Fruit fly (Drosophila melanogaster) whole organism, embryonic: ENCODE measurements around the gene fzy.

Experiments used
- ATbp ChIP-seq: fragments of 200-800 bp; sonication (Bioruptor generic); optimal IDR thresholded peaks from 2 replicates; lab custom pipeline; 2017; ENCODE audit warnings: missing biosample characterization, mild to moderate bottlenecking, missing genetic modification characterization, missing genetic modification reagents
- Ada2b ChIP-seq: fragments of 200-800 bp; sonication (Bioruptor generic); IDR thresholded peaks from 2 replicates; pipeline ENCODE4 v1.3.6; 2022; ENCODE audit warnings: missing biosample characterization, missing genetic modification characterization
- Bgb ChIP-seq: fragments of 200-800 bp; sonication (Bioruptor generic); IDR thresholded peaks from 2 replicates; pipeline ENCODE4 v1.3.6; 2022; ENCODE audit warnings: missing biosample characterization, missing genetic modification characterization; ENCODE audit not compliant: partially characterized antibody
- CG10321 ChIP-seq: fragments of 200-800 bp; sonication (Bioruptor generic); IDR thresholded peaks from 2 replicates; pipeline ENCODE4 v1.3.6; 2022; ENCODE audit warnings: missing biosample characterization, missing genetic modification characterization
- CG10543 ChIP-seq: fragments of 200-800 bp; sonication (Bioruptor generic); optimal IDR thresholded peaks from 3 replicates; lab custom pipeline; 2017; ENCODE audit warnings: missing biosample characterization, mild to moderate bottlenecking, missing genetic modification characterization, moderate library complexity
- CG11504 ChIP-seq: fragments of 200-800 bp; sonication (Bioruptor generic); optimal IDR thresholded peaks from 3 replicates; lab custom pipeline; 2019; ENCODE audit warnings: missing biosample characterization, mild to moderate bottlenecking, missing genetic modification characterization, moderate library complexity
- CG18262 ChIP-seq: fragments of 200-800 bp; optimal IDR thresholded peaks from 3 replicates; lab custom pipeline; 2019; ENCODE audit warnings: missing biosample characterization, mild to moderate bottlenecking, missing genetic modification characterization, moderate library complexity
- CG4328 ChIP-seq: fragments of 200-800 bp; sonication (Bioruptor generic); optimal IDR thresholded peaks from 3 replicates; lab custom pipeline; 2017; ENCODE audit warnings: missing biosample characterization, missing genetic modification reagents, missing genetic modification characterization
- CG4404 ChIP-seq: fragments of 200-800 bp; sonication (Bioruptor generic); IDR thresholded peaks from 2 replicates; pipeline ENCODE4 v1.3.6; 2022; ENCODE audit warnings: missing biosample characterization, missing genetic modification characterization
- CG6765 ChIP-seq: fragments of 200-800 bp; sonication (Bioruptor generic); optimal IDR thresholded peaks from 3 replicates; lab custom pipeline; 2017; ENCODE audit warnings: missing biosample characterization, mild to moderate bottlenecking, missing genetic modification characterization
- CG7745 ChIP-seq: fragments of 200-800 bp; sonication (Bioruptor generic); optimal IDR thresholded peaks from 2 replicates; lab custom pipeline; 2018; ENCODE audit warnings: missing biosample characterization, mild to moderate bottlenecking, missing genetic modification characterization, moderate library complexity
- CG7987 ChIP-seq: fragments of 200-800 bp; sonication (Bioruptor generic); optimal IDR thresholded peaks from 2 replicates; lab custom pipeline; 2018; ENCODE audit warnings: missing biosample characterization, mild to moderate bottlenecking, missing genetic modification characterization, moderate library complexity
- CG9609 ChIP-seq: fragments of 200-800 bp; sonication (Bioruptor generic); optimal IDR thresholded peaks from 3 replicates; lab custom pipeline; 2016; ENCODE audit warnings: missing biosample characterization, missing genetic modification characterization
- CHES-1-like ChIP-seq: fragments of 200-800 bp; sonication (Bioruptor generic); optimal IDR thresholded peaks from 2 replicates; lab custom pipeline; 2016; ENCODE audit warnings: missing biosample characterization, missing genetic modification characterization
- Deaf1 ChIP-seq: fragments of 200-800 bp; optimal IDR thresholded peaks from 3 replicates; lab custom pipeline; 2019; ENCODE audit warnings: missing biosample characterization, mild to moderate bottlenecking, missing genetic modification characterization, moderate library complexity
- Fer2 ChIP-seq: fragments of 200-800 bp; sonication (Bioruptor generic); optimal IDR thresholded peaks from 2 replicates; lab custom pipeline; 2018; ENCODE audit warnings: missing biosample characterization, mild to moderate bottlenecking, missing genetic modification characterization, moderate library complexity
- Hr39 ChIP-seq: fragments of >200 bp; optimal IDR thresholded peaks from 2 replicates; lab custom pipeline; 2017
- Kr ChIP-seq: fragments of 200-800 bp; sonication (Bioruptor generic); optimal IDR thresholded peaks from 2 replicates; lab custom pipeline; 2017; ENCODE audit warnings: missing biosample characterization, mild to moderate bottlenecking, missing genetic modification characterization
- Med ChIP-seq: fragments of 200-800 bp; sonication (Bioruptor generic); peaks from one replicate; lab custom pipeline; 2016; ENCODE audit warnings: missing biosample characterization, missing genetic modification characterization, mild to moderate bottlenecking, inconsistent platforms, moderate library complexity
- NfI ChIP-seq: fragments of 200-800 bp; sonication (Bioruptor generic); optimal IDR thresholded peaks from 3 replicates; lab custom pipeline; 2018; ENCODE audit warnings: missing biosample characterization, mild to moderate bottlenecking, missing genetic modification characterization, moderate library complexity
- Oaz ChIP-seq: fragments of 200-800 bp; sonication (Bioruptor generic); IDR thresholded peaks from 2 replicates; pipeline ENCODE4 v1.3.6; 2022; ENCODE audit warnings: missing biosample characterization, missing genetic modification characterization
- Pdp1 ChIP-seq, 2 experiments: fragments of 200-800 bp; sonication (Bioruptor generic); optimal IDR thresholded peaks; 3 replicates each; lab custom pipeline; 2016; ENCODE audit warnings: missing biosample characterization in 2 of 2, missing genetic modification characterization in 2 of 2, mild to moderate bottlenecking in 1 of 2, moderate library complexity in 1 of 2
- Trl ChIP-seq, 3 experiments: fragments of >200 bp in 2 of 3; fragments of 200-800 bp in 1 of 3; sonication (Bioruptor generic) in 1 of 3; optimal IDR thresholded peaks; 2 replicates in 1 of 3; 3 replicates in 2 of 3; lab custom pipeline; 2016 to 2017; ENCODE audit warnings: missing biosample characterization in 1 of 3, missing genetic modification characterization in 1 of 3
- Vsx1 ChIP-seq: fragments of 200-800 bp; sonication (Bioruptor generic); optimal IDR thresholded peaks from 2 replicates; lab custom pipeline; 2017; ENCODE audit warnings: missing biosample characterization, mild to moderate bottlenecking, missing genetic modification characterization, missing genetic modification reagents
- YL-1 ChIP-seq: fragments of 200-800 bp; sonication (Bioruptor generic); optimal IDR thresholded peaks from 3 replicates; lab custom pipeline; 2017; ENCODE audit warnings: missing biosample characterization, mild to moderate bottlenecking, missing genetic modification characterization
- chinmo ChIP-seq: fragments of 200-800 bp; sonication (Bioruptor generic); IDR thresholded peaks from 4 replicates; pipeline ENCODE4 v1.3.6; 2022; ENCODE audit warnings: missing biosample characterization, missing genetic modification characterization; ENCODE audit not compliant: partially characterized antibody
- chm ChIP-seq: fragments of 200-800 bp; sonication (Bioruptor generic); IDR thresholded peaks from 2 replicates; pipeline ENCODE4 v1.3.6; 2022; ENCODE audit warnings: missing biosample characterization, missing genetic modification characterization
- ci ChIP-seq: fragments of 200-800 bp; sonication (Bioruptor generic); IDR thresholded peaks from 3 replicates; pipeline ENCODE4 v1.3.6; 2022; ENCODE audit warnings: missing biosample characterization, missing genetic modification characterization
- gfzf ChIP-seq: fragments of 200-800 bp; sonication (Bioruptor generic); optimal IDR thresholded peaks from 2 replicates; lab custom pipeline; 2016; ENCODE audit warnings: missing biosample characterization, mild to moderate bottlenecking, missing genetic modification characterization, moderate library complexity
- grau ChIP-seq: fragments of 200-800 bp; optimal IDR thresholded peaks from 3 replicates; lab custom pipeline; 2019; ENCODE audit warnings: missing biosample characterization, mild to moderate bottlenecking, missing genetic modification characterization, moderate library complexity
- inv ChIP-seq: fragments of 200-800 bp; sonication (Bioruptor generic); IDR thresholded peaks from 2 replicates; pipeline ENCODE4 v1.3.6; 2022; ENCODE audit warnings: missing biosample characterization, missing genetic modification characterization; ENCODE audit not compliant: partially characterized antibody
- kah ChIP-seq: fragments of 200-800 bp; sonication (Bioruptor generic); optimal IDR thresholded peaks from 2 replicates; lab custom pipeline; 2018; ENCODE audit warnings: missing biosample characterization, mild to moderate bottlenecking, missing genetic modification characterization
- kni ChIP-seq: fragments of 200-800 bp; sonication (Bioruptor generic); optimal IDR thresholded peaks from 3 replicates; lab custom pipeline; 2017; ENCODE audit warnings: mild to moderate bottlenecking, missing biosample characterization, missing genetic modification reagents, missing genetic modification characterization
- lab ChIP-seq: fragments of 200-800 bp; sonication (Bioruptor generic); optimal IDR thresholded peaks from 3 replicates; lab custom pipeline; 2017; ENCODE audit warnings: missing biosample characterization, missing genetic modification characterization, mild to moderate bottlenecking, moderate library complexity, missing genetic modification reagents
- lola ChIP-seq, 3 experiments: fragments of >200 bp in 2 of 3; fragments of 200-800 bp in 1 of 3; sonication (Bioruptor generic) in 1 of 3; optimal IDR thresholded peaks; 2 replicates each; lab custom pipeline; 2017 to 2019; ENCODE audit warnings: missing biosample characterization in 3 of 3, missing genetic modification characterization in 3 of 3, mild to moderate bottlenecking in 1 of 3, moderate library complexity in 1 of 3
- nmo ChIP-seq: fragments of 200-800 bp; sonication (Bioruptor generic); optimal IDR thresholded peaks from 2 replicates; lab custom pipeline; 2018; ENCODE audit warnings: missing biosample characterization, mild to moderate bottlenecking, missing genetic modification characterization, moderate library complexity
- nom ChIP-seq: fragments of 200-800 bp; sonication (Bioruptor generic); optimal IDR thresholded peaks from 2 replicates; lab custom pipeline; 2017; ENCODE audit warnings: missing biosample characterization, missing genetic modification characterization, mild to moderate bottlenecking, moderate library complexity, missing genetic modification reagents
- phol ChIP-seq: fragments of 200-800 bp; sonication (Bioruptor generic); optimal IDR thresholded peaks from 3 replicates; lab custom pipeline; 2018; ENCODE audit warnings: missing biosample characterization, mild to moderate bottlenecking, missing genetic modification characterization, moderate library complexity
- psq ChIP-seq: fragments of 200-800 bp; sonication (Bioruptor generic); optimal IDR thresholded peaks from 2 replicates; lab custom pipeline; 2017; ENCODE audit warnings: missing biosample characterization, missing genetic modification characterization
- seq ChIP-seq: fragments of 200-800 bp; sonication (Bioruptor generic); IDR thresholded peaks from 2 replicates; pipeline ENCODE4 v1.3.6; 2022; ENCODE audit warnings: missing biosample characterization, missing genetic modification characterization
- slbo ChIP-seq: fragments of 200-800 bp; sonication (Bioruptor generic); IDR thresholded peaks from 2 replicates; pipeline ENCODE4 v1.3.6; 2022; ENCODE audit warnings: missing biosample characterization, missing genetic modification characterization
- sr ChIP-seq: fragments of 200-800 bp; sonication (Bioruptor generic); IDR thresholded peaks from 3 replicates; pipeline ENCODE4 v1.3.6; 2022; ENCODE audit warnings: missing biosample characterization, missing genetic modification characterization
- stwl ChIP-seq: fragments of 200-800 bp; sonication (Bioruptor generic); optimal IDR thresholded peaks from 3 replicates; lab custom pipeline; 2018; ENCODE audit warnings: missing biosample characterization, mild to moderate bottlenecking, missing genetic modification characterization, moderate library complexity
- tgo ChIP-seq: fragments of 200-800 bp; sonication (Bioruptor generic); IDR thresholded peaks from 3 replicates; pipeline ENCODE4 v1.3.6; 2022; ENCODE audit warnings: missing biosample characterization, missing genetic modification characterization
- unc-4 ChIP-seq: fragments of 200-800 bp; sonication (Bioruptor generic); IDR thresholded peaks from 2 replicates; pipeline ENCODE4 v1.3.6; 2022; ENCODE audit warnings: missing biosample characterization, missing genetic modification characterization; ENCODE audit not compliant: partially characterized antibody
- vvl ChIP-seq: fragments of 200-800 bp; sonication (Bioruptor generic); IDR thresholded peaks from 2 replicates; pipeline ENCODE4 v1.3.6; 2022; ENCODE audit warnings: missing biosample characterization, missing genetic modification characterization
- wek ChIP-seq: fragments of 200-800 bp; sonication (Bioruptor generic); optimal IDR thresholded peaks from 3 replicates; lab custom pipeline; 2018; ENCODE audit warnings: missing biosample characterization, mild to moderate bottlenecking, missing genetic modification characterization, moderate library complexity
- zen ChIP-seq: fragments of 200-800 bp; sonication (Bioruptor generic); optimal IDR thresholded peaks from 3 replicates; lab custom pipeline; 2018; ENCODE audit warnings: missing biosample characterization, mild to moderate bottlenecking, missing genetic modification characterization, moderate library complexity
- zfh1 ChIP-seq: fragments of 200-800 bp; sonication (Bioruptor generic); IDR thresholded peaks from 3 replicates; pipeline ENCODE4 v1.3.6; 2022; ENCODE audit warnings: missing biosample characterization, missing genetic modification characterization

Gene fzy

dm6 chr2L:16324833-16325232 is 14.1 kb downstream of the fzy start (continued):
- TF ChIP-seq slbo (GFP tag; lab: Robert Waterston, UW): no peak
- TF ChIP-seq Ada2b (GFP tag; lab: Robert Waterston, UW): no peak
- TF ChIP-seq ci (GFP tag; lab: Robert Waterston, UW): peak; percentile 72; the same call in 2 of the 3 replicates
- no peak for TF ChIP-seq Kr
- TF ChIP-seq inv (GFP tag; lab: Robert Waterston, UW): no peak
- TF ChIP-seq CG7745 (tag; lab: Kevin White, UChicago): no peak
- peak; percentile 73 for TF ChIP-seq nom
- peak; percentile 98 for TF ChIP-seq kah (GFP tag; lab: Kevin White, UChicago)
- 0 out of 3 replicates have a peak, but pooled peaks have one; percentile 8 for TF ChIP-seq sr (GFP tag; lab: Robert Waterston, UW)
- TF ChIP-seq Vsx1: no peak
- TF ChIP-seq phol (tag; lab: Kevin White, UChicago): peak; percentile 11
- TF ChIP-seq CG4404 (GFP tag; lab: Robert Waterston, UW): no peak
- no peak for TF ChIP-seq gfzf
- TF ChIP-seq Med (GFP tag; lab: Kevin White, UChicago): peak; percentile 46
- no peak for TF ChIP-seq CG9609 (GFP tag; lab: Kevin White, UChicago)
- TF ChIP-seq CHES-1-like (GFP tag; lab: Kevin White, UChicago): no peak
- TF ChIP-seq psq (GFP tag; lab: Kevin White, UChicago): no peak
- TF ChIP-seq zfh1 (GFP tag; lab: Robert Waterston, UW): no peak
- TF ChIP-seq CG18262 (tag; lab: Kevin White, UChicago): no peak
- no peak for TF ChIP-seq NfI (GFP tag; lab: Kevin White, UChicago)
- TF ChIP-seq Deaf1: peak; percentile 24
- no peak for TF ChIP-seq Hr39 (lab: Kevin White, UChicago)
- TF ChIP-seq CG4328 (GFP tag; lab: Kevin White, UChicago): no peak
- TF ChIP-seq seq (GFP tag; lab: Robert Waterston, UW): peak; percentile 29; the same call in 1 of the 2 replicates
- TF ChIP-seq CG7987 (GFP tag; lab: Kevin White, UChicago): peak; percentile 16
- no peak for TF ChIP-seq Pdp1 (GFP tag; optimal IDR thresholded peaks at IDR 0.05; lab: Kevin White, UChicago)
- TF ChIP-seq YL-1 (GFP tag; lab: Kevin White, UChicago): peak; percentile 33
- no peak; the same call in 1 of the 2 replicates for TF ChIP-seq Bgb
- TF ChIP-seq stwl (tag; lab: Kevin White, UChicago): no peak
- peak; percentile 11 for TF ChIP-seq CG11504 (tag; lab: Kevin White, UChicago)
- TF ChIP-seq ATbp (GFP tag; lab: Kevin White, UChicago): peak; percentile 5
- TF ChIP-seq CG6765: peak; percentile 9
- no peak for TF ChIP-seq zen (tag; lab: Kevin White, UChicago)
- TF ChIP-seq CG10543 (GFP tag; lab: Kevin White, UChicago): no peak
- TF ChIP-seq lab (GFP tag; lab: Kevin White, UChicago): peak; percentile 23
- TF ChIP-seq Trl (optimal IDR thresholded peaks at IDR 0.05; lab: Kevin White, UChicago): peak in 1 of 2 experiments; percentile 12
- TF ChIP-seq Trl (GFP tag; optimal IDR thresholded peaks at IDR 0.05; lab: Kevin White, UChicago): no peak
- TF ChIP-seq grau: no peak
- no peak for TF ChIP-seq lola (GFP tag; optimal IDR thresholded peaks at IDR 0.05; lab: Kevin White, UChicago)
- TF ChIP-seq vvl (GFP tag; lab: Robert Waterston, UW): peak; percentile 24; the same call in 1 of the 2 replicates
- no peak for TF ChIP-seq unc-4 (GFP tag; lab: Robert Waterston, UW)
- TF ChIP-seq nmo: no peak
- TF ChIP-seq Oaz (GFP tag; lab: Robert Waterston, UW): no peak
- peak; percentile 65; the same call in 3 of the 4 replicates for TF ChIP-seq chinmo (GFP tag; lab: Robert Waterston, UW)
- TF ChIP-seq tgo: no peak
- peak; percentile 94 for TF ChIP-seq CG10321
- TF ChIP-seq Fer2 (tag; lab: Kevin White, UChicago): no peak
- TF ChIP-seq chm (GFP tag; lab: Robert Waterston, UW): peak; percentile 43; the same call in 1 of the 2 replicates
- no peak for TF ChIP-seq wek (GFP tag; lab: Kevin White, UChicago)
- no peak for TF ChIP-seq kni (GFP tag; lab: Kevin White, UChicago)
